Worm (Caenorhabditis elegans): Measurements from ENCODE around the gene sucg-1.

- no peak for TF ChIP-seq ref-1 (GFP tag; conservative IDR thresholded peaks at IDR 0.05)
- no peak for TF ChIP-seq tab-1 (GFP tag; IDR thresholded peaks at IDR 0.05)
- no peak for TF ChIP-seq flt-1 (GFP tag; IDR thresholded peaks at IDR 0.05)
- no peak for TF ChIP-seq med-1 (GFP tag; optimal IDR thresholded peaks at IDR 0.05; ENCODE audit: insufficient read depth)
- no peak for TF ChIP-seq klf-2 (GFP tag; conservative IDR thresholded peaks at IDR 0.05)
Observed at ce11 chrIV:7770162-7770561, 41.4 kb downstream of the sucg-1 start, which contains the start of gene rdl-1.
